Worm (Caenorhabditis elegans) whole organism, L4/young adult: ENCODE measurements around the gene ads-1.

ENCODE experiments used
- dao-5 ChIP-seq: sonication (generic microtip); optimal IDR thresholded peaks from 2 replicates; lab custom pipeline; 2016; ENCODE audit warnings: missing genotype, missing genetic modification characterization, moderate library complexity, missing compliant biosample characterization
- him-1 ChIP-seq: sonication (generic microtip); optimal IDR thresholded peaks from 2 replicates; lab custom pipeline; 2016; ENCODE audit warnings: missing genotype, missing genetic modification reagents, missing genetic modification characterization, missing compliant biosample characterization

DNA sequence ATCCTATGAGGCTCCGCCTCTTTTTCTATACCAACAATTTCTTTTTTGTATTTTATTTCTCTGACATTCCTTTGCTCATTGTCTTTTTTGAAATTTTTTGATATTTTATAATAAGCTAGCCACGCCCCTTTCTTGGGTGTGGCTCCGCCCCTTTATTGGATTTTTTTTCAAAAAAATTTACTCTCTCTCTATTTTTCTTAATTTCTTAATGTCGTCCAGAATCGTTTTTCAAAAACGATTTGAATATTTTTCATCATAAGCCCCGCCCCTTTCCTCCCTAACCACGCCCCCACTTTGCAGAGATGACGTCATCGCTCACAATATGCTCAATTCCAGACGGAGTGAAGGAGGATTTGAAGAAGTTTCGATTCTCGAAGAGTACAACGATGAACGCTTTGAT lies 16.8 kb upstream of the ads-1 start, which contains the start of gene Y50D7A.10:
- TF ChIP-seq him-1 (no peak), dao-5 (no peak)
